Fruit fly (Drosophila melanogaster) whole organism: ENCODE data around the gene CG15408.
A peak's percentile ranks its signal among the peaks of the same experiment; 100 is the strongest.

Experiments used
- CG8478 ChIP-seq: fragments of >200 bp; optimal IDR thresholded peaks from 2 replicates; lab custom pipeline; 2018; ENCODE audit warnings: inconsistent platforms
- Dll ChIP-seq: fragments of >200 bp; optimal IDR thresholded peaks from 2 replicates; lab custom pipeline; 2017
- EcR ChIP-seq, 2 experiments: fragments of >200 bp; optimal IDR thresholded peaks; 2 replicates each; lab custom pipeline; 2017; ENCODE audit warnings: missing biosample characterization in 2 of 2, missing genetic modification characterization in 2 of 2, missing genetic modification reagents in 2 of 2
- pan ChIP-seq: fragments of >200 bp; optimal IDR thresholded peaks from 2 replicates; lab custom pipeline; 2017
- psq ChIP-seq: fragments of >200 bp; optimal IDR thresholded peaks from 2 replicates; lab custom pipeline; 2017
- usp ChIP-seq: fragments of >200 bp; optimal IDR thresholded peaks from 2 replicates; lab custom pipeline; 2017; ENCODE audit warnings: missing biosample characterization, missing genetic modification characterization, mixed read lengths

Gene CG15408

DNA sequence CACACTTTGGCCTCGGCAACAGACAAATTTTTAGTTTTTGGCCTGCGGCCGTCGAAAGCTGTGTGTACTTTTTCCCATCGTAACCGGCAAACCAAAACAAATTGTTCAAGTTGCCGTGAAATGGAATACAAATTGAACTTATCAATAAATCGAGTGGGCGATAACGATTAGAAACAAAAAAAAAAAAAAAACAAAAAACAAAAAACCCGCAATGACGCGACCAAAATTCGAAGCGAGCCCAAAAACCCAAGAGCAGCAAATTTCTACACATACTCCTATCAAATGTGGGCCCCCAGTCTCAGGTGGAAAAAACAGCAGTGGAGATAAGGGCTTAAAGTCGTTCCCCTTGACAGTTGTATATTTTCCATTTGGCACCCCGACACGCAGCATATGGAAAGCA lies 25.4 kb upstream of the CG15408 start:
- no peak for TF ChIP-seq psq (lab: Kevin White, UChicago)
- no peak for TF ChIP-seq EcR (GFP tag; optimal IDR thresholded peaks at IDR 0.05; lab: Kevin White, UChicago)
- TF ChIP-seq CG8478 (lab: Kevin White, UChicago): no peak
- no peak for TF ChIP-seq usp (GFP tag; lab: Kevin White, UChicago)
- TF ChIP-seq Dll: no peak
- no peak for TF ChIP-seq pan (lab: Kevin White, UChicago)

- TF ChIP-seq CG8478 (lab: Kevin White, UChicago) (no peak), usp (GFP tag; lab: Kevin White, UChicago) (no peak), pan (lab: Kevin White, UChicago) (no peak), Dll (no peak), EcR (GFP tag; optimal IDR thresholded peaks at IDR 0.05; lab: Kevin White, UChicago) (no peak), psq (lab: Kevin White, UChicago) (no peak)
Measured at dm6 chr2L:3308529-3309272, 23.9 kb upstream of the CG15408 start, which contains the start of gene CG15406. Gene CG15406 (plus strand): TSS chr2L:3309222.

DNA sequence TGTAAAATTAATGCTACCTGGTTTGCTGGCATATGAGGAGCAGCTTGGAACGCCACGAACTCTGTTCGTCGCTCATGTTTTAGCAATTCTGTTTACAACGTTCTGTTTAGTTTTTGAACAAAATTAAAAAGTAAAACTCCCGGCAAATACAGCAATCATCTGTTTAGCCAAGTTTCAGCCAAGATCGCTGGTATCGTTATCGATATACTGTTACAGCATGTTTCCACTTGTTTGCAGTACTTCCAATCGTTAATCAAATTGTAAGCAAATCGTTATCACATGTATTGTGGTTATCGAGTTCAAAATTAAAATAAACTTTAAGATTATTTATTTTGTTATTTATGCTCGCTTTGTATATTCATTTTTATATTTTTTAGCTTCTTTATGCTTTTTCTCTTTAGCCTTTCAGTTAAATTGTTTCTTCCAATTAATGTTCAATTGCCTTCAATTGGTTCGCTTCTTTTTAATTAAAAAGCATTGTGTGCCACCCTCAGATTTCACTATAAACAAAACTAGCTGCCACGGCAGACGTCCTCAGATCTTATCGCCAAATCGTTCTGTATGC lies 12.8 kb upstream of the CG15408 start, which contains the start of the genes Fign and CG8837:
Gene Fign (minus strand): TSS at position 142 of the 565 bp plus-strand sequence.
Gene CG8837 (plus strand): TSS at position 515 of the 565 bp plus-strand sequence.
- TF ChIP-seq usp (GFP tag; lab: Kevin White, UChicago): no peak
- no peak for TF ChIP-seq EcR (GFP tag; optimal IDR thresholded peaks at IDR 0.05; lab: Kevin White, UChicago)
- TF ChIP-seq CG8478 (lab: Kevin White, UChicago): no peak
- no peak for TF ChIP-seq pan (lab: Kevin White, UChicago)
- TF ChIP-seq psq (lab: Kevin White, UChicago): no peak
- no peak for TF ChIP-seq Dll

- TF ChIP-seq psq (lab: Kevin White, UChicago): no peak
- TF ChIP-seq EcR (GFP tag; optimal IDR thresholded peaks at IDR 0.05; lab: Kevin White, UChicago): no peak
- TF ChIP-seq usp (GFP tag; lab: Kevin White, UChicago): no peak
- no peak for TF ChIP-seq pan (lab: Kevin White, UChicago)
- TF ChIP-seq CG8478 (lab: Kevin White, UChicago): no peak
- TF ChIP-seq Dll: no peak
Measured at dm6 chr2L:3323319-3324287, 9.0 kb upstream of the CG15408 start, which contains the start of gene CG33281. Gene CG33281 (plus strand): TSS chr2L:3324237.

dm6 chr2L:3327603-3328002 lies 5.0 kb upstream of the CG15408 start, which contains the start of gene CG33282:
Gene CG33282 (plus strand): TSS chr2L:3327903.
- no peak for TF ChIP-seq Dll
- TF ChIP-seq pan (lab: Kevin White, UChicago): no peak
- no peak for TF ChIP-seq CG8478 (lab: Kevin White, UChicago)
- no peak for TF ChIP-seq EcR (GFP tag; optimal IDR thresholded peaks at IDR 0.05; lab: Kevin White, UChicago)
- TF ChIP-seq psq (lab: Kevin White, UChicago): no peak
- no peak for TF ChIP-seq usp (GFP tag; lab: Kevin White, UChicago)

dm6 chr2L:3330628-3331027 lies 2.0 kb upstream of the CG15408 start, which contains the start of gene CG3285:
Gene CG3285 (plus strand): TSS chr2L:3330928.
- TF ChIP-seq psq (lab: Kevin White, UChicago) (no peak), usp (GFP tag; lab: Kevin White, UChicago) (no peak), EcR (GFP tag; optimal IDR thresholded peaks at IDR 0.05; lab: Kevin White, UChicago) (no peak), CG8478 (lab: Kevin White, UChicago) (no peak), Dll (no peak), pan (lab: Kevin White, UChicago) (no peak)

DNA sequence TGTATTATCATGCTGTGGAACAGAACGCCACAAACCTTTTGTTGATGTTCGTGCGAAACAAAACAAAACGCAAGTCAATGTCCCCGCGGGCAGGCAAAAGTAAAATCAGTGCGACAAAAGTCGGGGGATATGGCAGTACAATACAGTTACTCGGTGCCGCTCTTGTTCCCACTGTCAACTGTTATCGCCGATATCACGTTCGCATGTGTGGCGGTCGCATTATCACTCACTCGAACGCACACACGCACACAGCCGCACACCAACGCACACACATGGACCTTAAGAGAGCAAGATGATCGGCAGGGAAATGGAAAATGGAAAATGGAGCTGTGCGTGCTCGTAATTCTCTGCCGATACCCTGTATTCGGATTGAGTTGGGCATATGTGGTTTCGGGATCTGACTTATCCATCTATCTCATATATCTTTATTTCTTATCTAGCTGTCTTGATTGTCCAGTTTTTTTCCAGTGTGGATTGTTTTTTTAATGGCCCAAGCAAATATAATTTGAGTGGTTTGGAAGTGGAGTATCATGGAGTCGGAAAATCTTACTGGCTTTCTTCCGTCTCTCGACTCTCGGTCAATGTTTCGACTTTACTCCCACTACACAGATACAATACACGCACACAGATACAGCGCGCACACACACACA lies 6.1 kb downstream of the CG15408 start:
- no peak for TF ChIP-seq Dll
- TF ChIP-seq pan (lab: Kevin White, UChicago): peak; percentile 57
- TF ChIP-seq EcR (GFP tag; optimal IDR thresholded peaks at IDR 0.05; lab: Kevin White, UChicago): no peak

DNA sequence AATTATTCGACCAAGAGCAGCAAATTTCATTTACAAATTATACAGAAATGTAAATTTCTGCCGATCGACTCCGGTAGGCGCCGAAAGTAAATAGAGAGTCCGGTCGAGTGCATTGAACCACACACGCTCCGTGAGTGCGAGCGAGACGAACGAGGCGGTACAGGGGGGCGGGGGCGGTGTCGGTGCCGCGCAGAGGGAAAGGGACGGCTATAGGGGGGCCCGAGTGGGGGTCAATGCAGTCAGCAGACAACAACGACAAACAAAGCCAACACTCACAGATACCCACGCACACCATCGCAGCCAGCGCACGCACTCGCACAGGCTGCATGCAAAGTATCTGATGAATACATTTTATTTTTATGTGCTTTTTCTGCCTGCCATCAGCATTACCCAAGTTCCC lies 6.8 kb downstream of the CG15408 start:
- no peak for TF ChIP-seq Dll
- no peak for TF ChIP-seq usp (GFP tag; lab: Kevin White, UChicago)
- no peak for TF ChIP-seq pan (lab: Kevin White, UChicago)
- TF ChIP-seq psq (lab: Kevin White, UChicago): no peak
- no peak for TF ChIP-seq CG8478 (lab: Kevin White, UChicago)
- TF ChIP-seq EcR (GFP tag; optimal IDR thresholded peaks at IDR 0.05; lab: Kevin White, UChicago): peak; percentile 96 to 97

dm6 chr2L:3341231-3341935 lies 8.8 kb downstream of the CG15408 start:
- TF ChIP-seq EcR (GFP tag; optimal IDR thresholded peaks at IDR 0.05; lab: Kevin White, UChicago) (peak; percentile 10 to 68), Dll (no peak)

DNA sequence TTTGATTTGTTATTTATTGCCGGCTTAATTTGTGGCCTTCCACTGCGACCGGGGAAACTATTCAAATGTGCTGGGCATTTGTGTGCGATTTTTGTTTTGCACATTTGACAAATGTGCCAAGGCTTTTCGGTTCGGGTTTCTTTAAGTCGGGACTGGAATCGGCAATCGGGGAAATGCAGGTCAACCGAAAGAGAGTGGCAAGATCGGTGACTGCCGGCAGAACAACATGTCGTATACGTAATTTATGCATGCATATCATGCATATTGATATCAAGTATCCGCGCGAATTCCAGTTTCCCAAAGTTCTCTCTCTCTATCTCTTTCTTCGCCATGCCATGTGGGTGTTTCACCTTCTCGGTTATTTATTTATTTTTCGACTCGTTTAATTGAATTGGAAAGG lies 9.8 kb downstream of the CG15408 start:
- TF ChIP-seq usp (GFP tag; lab: Kevin White, UChicago): no peak
- TF ChIP-seq EcR (GFP tag; optimal IDR thresholded peaks at IDR 0.05; lab: Kevin White, UChicago): no peak
- no peak for TF ChIP-seq CG8478 (lab: Kevin White, UChicago)
- no peak for TF ChIP-seq Dll
- no peak for TF ChIP-seq pan (lab: Kevin White, UChicago)
